Worm (Caenorhabditis elegans) whole organism, mixed stage, embryonic: ENCODE data around the gene R08F11.1.

Experiments
- M03D4.4 ChIP-seq: sonication (generic microtip); optimal IDR thresholded peaks from 2 replicates; lab custom pipeline; 2017; ENCODE audit warnings: mild to moderate bottlenecking, missing genetic modification characterization, missing compliant biosample characterization
- bed-3 ChIP-seq: fragments of 200-800 bp; sonication (Bioruptor generic); optimal IDR thresholded peaks from 3 replicates; lab custom pipeline; 2018; ENCODE audit warnings: mild to moderate bottlenecking, missing genetic modification characterization, moderate library complexity, missing compliant biosample characterization
- blmp-1 ChIP-seq: fragments of 150-350 bp; optimal IDR thresholded peaks from 2 replicates; lab custom pipeline; 2014; ENCODE audit warnings: missing biosample characterization, missing genetic modification characterization
- ceh-39 ChIP-seq: fragments of 150-350 bp; optimal IDR thresholded peaks from 2 replicates; lab custom pipeline; 2014; ENCODE audit warnings: missing biosample characterization, missing genetic modification characterization
- ceh-43 ChIP-seq: fragments of 200-800 bp; sonication (Bioruptor generic); optimal IDR thresholded peaks from 2 replicates; lab custom pipeline; 2018; ENCODE audit warnings: mild to moderate bottlenecking, missing genetic modification characterization, moderate library complexity, missing compliant biosample characterization
- ceh-83 ChIP-seq: fragments of 200-800 bp; sonication (Bioruptor generic); optimal IDR thresholded peaks from 2 replicates; lab custom pipeline; 2018; ENCODE audit warnings: mild to moderate bottlenecking, missing genetic modification characterization, missing compliant biosample characterization
- ces-1 ChIP-seq: fragments of 150-350 bp; optimal IDR thresholded peaks from 2 replicates; lab custom pipeline; 2014; ENCODE audit warnings: missing biosample characterization, missing genetic modification reagents, missing genetic modification characterization
- cnd-1 ChIP-seq: fragments of 200-800 bp; sonication (Bioruptor generic); optimal IDR thresholded peaks from 2 replicates; lab custom pipeline; 2018; ENCODE audit warnings: mild to moderate bottlenecking, missing genetic modification characterization, missing compliant biosample characterization
- drap-1 ChIP-seq: fragments of 200-800 bp; sonication (Bioruptor generic); optimal IDR thresholded peaks from 3 replicates; lab custom pipeline; 2018; ENCODE audit warnings: mild to moderate bottlenecking, missing genetic modification characterization, missing compliant biosample characterization
- elt-1 ChIP-seq: sonication (generic microtip); optimal IDR thresholded peaks from 2 replicates; lab custom pipeline; 2017; ENCODE audit warnings: missing genetic modification characterization, mild to moderate bottlenecking, missing compliant biosample characterization, antibody characterized with exemption, moderate library complexity, borderline replicate concordance; ENCODE audit not compliant: insufficient read depth
- elt-3 ChIP-seq: fragments of 150-350 bp; optimal IDR thresholded peaks from 2 replicates; lab custom pipeline; 2014; ENCODE audit warnings: missing biosample characterization, missing genetic modification characterization
- flh-1 ChIP-seq: fragments of 200-800 bp; sonication (Bioruptor generic); optimal IDR thresholded peaks from 2 replicates; lab custom pipeline; 2018; ENCODE audit warnings: mild to moderate bottlenecking, missing genetic modification characterization, moderate library complexity, missing compliant biosample characterization
- ham-2 ChIP-seq: fragments of 200-800 bp; sonication (Bioruptor generic); optimal IDR thresholded peaks from 2 replicates; lab custom pipeline; 2018; ENCODE audit warnings: mild to moderate bottlenecking, missing genetic modification characterization, missing compliant biosample characterization
- hlh-1 ChIP-seq: fragments of 150-350 bp; optimal IDR thresholded peaks from 2 replicates; lab custom pipeline; 2014; ENCODE audit warnings: missing biosample characterization, missing genetic modification reagents, missing genetic modification characterization
- lin-13 ChIP-seq: fragments of 150-350 bp; optimal IDR thresholded peaks from 2 replicates; lab custom pipeline; 2014; ENCODE audit warnings: missing biosample characterization, missing genetic modification characterization
- lin-32 ChIP-seq: fragments of 200-800 bp; sonication (Bioruptor generic); optimal IDR thresholded peaks from 2 replicates; lab custom pipeline; 2018; ENCODE audit warnings: mild to moderate bottlenecking, missing genetic modification characterization, missing compliant biosample characterization
- lsy-2 ChIP-seq: fragments of 150-350 bp; optimal IDR thresholded peaks from 2 replicates; lab custom pipeline; 2014; ENCODE audit warnings: missing biosample characterization, missing genetic modification characterization
- mab-5 ChIP-seq: fragments of 150-350 bp; optimal IDR thresholded peaks from 2 replicates; lab custom pipeline; 2014; ENCODE audit warnings: missing biosample characterization, missing genetic modification characterization
- mep-1 ChIP-seq: fragments of 150-350 bp; optimal IDR thresholded peaks from 2 replicates; lab custom pipeline; 2017; ENCODE audit warnings: missing biosample characterization, missing genetic modification reagents, missing genetic modification characterization, inconsistent platforms
- mls-2 ChIP-seq: sonication (generic microtip); optimal IDR thresholded peaks from 2 replicates; lab custom pipeline; 2016; ENCODE audit warnings: mild to moderate bottlenecking, missing genetic modification characterization, moderate library complexity, missing compliant biosample characterization
- nhr-12 ChIP-seq: fragments of 150-350 bp; optimal IDR thresholded peaks from 2 replicates; lab custom pipeline; 2014; ENCODE audit warnings: missing biosample characterization, missing genetic modification characterization
- nhr-2 ChIP-seq: fragments of 150-350 bp; optimal IDR thresholded peaks from 2 replicates; lab custom pipeline; 2014; ENCODE audit warnings: missing biosample characterization, missing genetic modification characterization
- nhr-237 ChIP-seq: fragments of 150-350 bp; optimal IDR thresholded peaks from 2 replicates; lab custom pipeline; 2014; ENCODE audit warnings: missing biosample characterization, missing genetic modification characterization
- nhr-28 ChIP-seq: fragments of 150-350 bp; optimal IDR thresholded peaks from 2 replicates; lab custom pipeline; 2014; ENCODE audit warnings: missing biosample characterization, missing genetic modification characterization
- nhr-76 ChIP-seq: sonication (generic microtip); optimal IDR thresholded peaks from 2 replicates; lab custom pipeline; 2017; ENCODE audit warnings: missing biosample characterization, missing genetic modification characterization
- pha-4 ChIP-seq: fragments of 150-350 bp; optimal IDR thresholded peaks from 2 replicates; lab custom pipeline; 2018; ENCODE audit warnings: missing biosample characterization, missing genetic modification reagents, missing genetic modification characterization
- sem-2 ChIP-seq: fragments of 200-800 bp; sonication (Bioruptor generic); optimal IDR thresholded peaks from 2 replicates; lab custom pipeline; 2018; ENCODE audit warnings: mild to moderate bottlenecking, missing genetic modification characterization, missing compliant biosample characterization
- snpc-4 ChIP-seq: fragments of 150-350 bp; optimal IDR thresholded peaks from 2 replicates; lab custom pipeline; 2014; ENCODE audit warnings: missing biosample characterization, missing genetic modification characterization
- sptf-1 ChIP-seq: sonication (generic microtip); optimal IDR thresholded peaks from 2 replicates; lab custom pipeline; 2017; ENCODE audit warnings: mild to moderate bottlenecking, missing genetic modification characterization, moderate library complexity, missing compliant biosample characterization
- tbx-8 ChIP-seq: fragments of 200-800 bp; sonication (Bioruptor generic); optimal IDR thresholded peaks from 2 replicates; lab custom pipeline; 2018; ENCODE audit warnings: mild to moderate bottlenecking, missing genetic modification characterization, moderate library complexity, missing compliant biosample characterization
- unc-120 ChIP-seq: sonication (generic microtip); optimal IDR thresholded peaks from 2 replicates; lab custom pipeline; 2017; ENCODE audit warnings: missing genetic modification characterization, missing compliant biosample characterization; ENCODE audit not compliant: poor library complexity, severe bottlenecking
- unc-39 ChIP-seq: fragments of 150-350 bp; optimal IDR thresholded peaks from 2 replicates; lab custom pipeline; 2014; ENCODE audit warnings: missing biosample characterization, missing genetic modification characterization
- unc-62 ChIP-seq: fragments of 150-350 bp; optimal IDR thresholded peaks from 2 replicates; lab custom pipeline; 2014; ENCODE audit warnings: missing biosample characterization, missing genetic modification reagents, missing genetic modification characterization
- zip-8 ChIP-seq: fragments of 150-350 bp; optimal IDR thresholded peaks from 2 replicates; lab custom pipeline; 2014; ENCODE audit warnings: missing biosample characterization, missing genetic modification characterization
- ztf-11 ChIP-seq: fragments of 150-350 bp; optimal IDR thresholded peaks from 2 replicates; lab custom pipeline; 2014; ENCODE audit warnings: missing biosample characterization, missing genetic modification characterization

The R08F11.1 gene

DNA sequence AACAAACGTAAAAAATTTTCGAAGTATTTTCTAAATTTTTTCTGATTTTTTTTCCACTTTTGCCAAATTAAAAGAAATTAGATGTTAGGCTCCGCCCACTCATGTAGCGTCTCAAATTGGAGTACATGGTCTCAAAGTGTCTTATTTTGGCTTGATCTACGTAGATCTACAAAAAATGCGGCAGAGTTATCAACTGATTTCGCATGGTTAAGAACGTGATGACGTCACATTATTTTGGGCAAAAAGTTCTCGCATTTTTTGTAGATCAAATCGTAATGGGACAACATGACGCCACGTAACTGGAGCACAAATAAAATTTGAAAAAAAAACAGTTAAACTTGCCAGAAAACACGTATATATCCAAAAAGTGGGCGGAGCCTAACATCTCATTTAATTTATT, 22.2 kb downstream of the R08F11.1 start:
- no peak for TF ChIP-seq mls-2 (tag; lab: Kevin White, UChicago)
- TF ChIP-seq nhr-12 (tag; lab: Kevin White, UChicago) = no peak
- no peak for TF ChIP-seq lin-13 (tag; lab: Kevin White, UChicago)
- peak; percentile 14 for TF ChIP-seq zip-8 (tag; lab: Kevin White, UChicago)

DNA sequence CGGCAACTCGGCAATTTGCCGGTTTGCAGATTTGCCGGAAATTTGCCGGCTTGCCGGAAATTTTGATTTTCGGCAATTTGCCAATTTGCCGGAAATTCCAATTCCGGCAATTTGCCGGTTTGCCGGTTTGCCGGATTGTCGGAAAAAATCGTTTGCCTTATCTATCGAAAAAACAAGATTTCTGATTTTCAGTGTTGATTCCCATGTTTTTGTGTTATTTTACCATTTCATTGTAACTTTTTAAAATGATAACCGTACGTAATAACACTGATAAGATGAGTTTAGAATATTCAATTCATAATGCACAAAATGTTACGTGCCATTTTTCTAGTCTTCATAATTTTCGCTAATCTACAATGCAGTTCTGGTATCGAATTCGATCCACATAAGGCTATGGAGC, 23.2 kb downstream of the R08F11.1 start, which contains the start of gene oac-55:
Gene oac-55, plus strand, starts transcription at position 301 of the 400 bp plus-strand sequence.
- TF ChIP-seq ces-1 (GFP tag; lab: Kevin White, UChicago) = no peak
- no peak for TF ChIP-seq nhr-76
- no peak for TF ChIP-seq unc-39
- no peak for TF ChIP-seq elt-3 (tag; lab: Kevin White, UChicago)
- no peak for TF ChIP-seq mab-5
- TF ChIP-seq bed-3 (GFP tag; lab: Kevin White, UChicago) = no peak
- TF ChIP-seq lin-32 (GFP tag; lab: Kevin White, UChicago) = no peak
- no peak for TF ChIP-seq drap-1 (GFP tag; lab: Kevin White, UChicago)
- TF ChIP-seq cnd-1 (tag; lab: Kevin White, UChicago) = no peak
- no peak for TF ChIP-seq ztf-11 (tag; lab: Kevin White, UChicago)
- TF ChIP-seq blmp-1 (tag; lab: Kevin White, UChicago) = no peak
- no peak for TF ChIP-seq lin-13 (tag; lab: Kevin White, UChicago)
- TF ChIP-seq ceh-43 = no peak
- TF ChIP-seq nhr-12 (tag; lab: Kevin White, UChicago) = no peak
- no peak for TF ChIP-seq unc-62 (GFP tag; lab: Kevin White, UChicago)
- TF ChIP-seq hlh-1 (tag; lab: Kevin White, UChicago) = no peak

DNA sequence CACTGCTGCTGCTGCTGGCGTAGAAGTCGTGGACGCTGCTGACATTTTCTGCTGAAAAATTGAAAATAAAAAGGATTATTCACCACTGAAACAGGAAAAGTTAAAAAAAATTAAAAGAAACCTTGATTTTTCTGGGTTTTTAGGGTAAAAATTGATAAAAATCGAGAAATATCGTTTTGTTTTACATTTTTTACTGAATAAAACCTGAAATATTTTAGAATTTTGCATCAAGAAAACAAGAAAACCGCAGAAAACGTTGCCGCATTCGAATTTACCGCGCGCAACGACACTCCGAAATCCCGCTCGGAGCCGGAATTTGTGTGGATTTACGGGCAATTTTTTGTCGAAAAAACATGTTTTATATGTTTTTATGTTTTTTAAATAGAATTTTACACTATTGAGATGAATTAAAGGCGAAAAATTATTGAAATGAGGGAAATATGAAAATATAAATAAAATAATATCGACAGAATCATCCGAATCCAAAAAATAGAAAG, 24.6 kb downstream of the R08F11.1 start, which contains the start of gene chk-1:
Gene chk-1, minus strand, starts transcription at position 51 of the 497 bp plus-strand sequence.
- TF ChIP-seq ceh-43 (no peak), elt-1 (tag; lab: Kevin White, UChicago) (no peak), sptf-1 (tag; lab: Kevin White, UChicago) (no peak), elt-3 (tag; lab: Kevin White, UChicago) (no peak), nhr-76 (no peak), sem-2 (GFP tag; lab: Kevin White, UChicago) (no peak), ztf-11 (tag; lab: Kevin White, UChicago) (no peak), lsy-2 (tag; lab: Kevin White, UChicago) (peak; percentile 40), cnd-1 (tag; lab: Kevin White, UChicago) (no peak), ham-2 (GFP tag; lab: Kevin White, UChicago) (no peak), flh-1 (GFP tag; lab: Kevin White, UChicago) (no peak), lin-13 (tag; lab: Kevin White, UChicago) (peak; percentile 11), drap-1 (GFP tag; lab: Kevin White, UChicago) (no peak), M03D4.4 (tag; lab: Kevin White, UChicago) (no peak), nhr-28 (no peak), tbx-8 (GFP tag; lab: Kevin White, UChicago) (no peak), pha-4 (peak; percentile 11), unc-120 (tag; lab: Kevin White, UChicago) (no peak), ceh-39 (peak; percentile 35), mab-5 (no peak), zip-8 (tag; lab: Kevin White, UChicago) (no peak), snpc-4 (tag; lab: Kevin White, UChicago) (no peak), ces-1 (GFP tag; lab: Kevin White, UChicago) (no peak), mep-1 (tag; lab: Kevin White, UChicago) (peak; percentile 71), mls-2 (tag; lab: Kevin White, UChicago) (no peak), hlh-1 (tag; lab: Kevin White, UChicago) (no peak), bed-3 (GFP tag; lab: Kevin White, UChicago) (no peak), unc-62 (GFP tag; lab: Kevin White, UChicago) (no peak), unc-39 (no peak), nhr-12 (tag; lab: Kevin White, UChicago) (no peak), lin-32 (GFP tag; lab: Kevin White, UChicago) (no peak), nhr-237 (peak; percentile 66), ceh-83 (GFP tag; lab: Kevin White, UChicago) (no peak), nhr-2 (no peak), blmp-1 (tag; lab: Kevin White, UChicago) (no peak)
